Worm (Caenorhabditis elegans): Measurements from ENCODE around the gene jmjd-5.

DNA sequence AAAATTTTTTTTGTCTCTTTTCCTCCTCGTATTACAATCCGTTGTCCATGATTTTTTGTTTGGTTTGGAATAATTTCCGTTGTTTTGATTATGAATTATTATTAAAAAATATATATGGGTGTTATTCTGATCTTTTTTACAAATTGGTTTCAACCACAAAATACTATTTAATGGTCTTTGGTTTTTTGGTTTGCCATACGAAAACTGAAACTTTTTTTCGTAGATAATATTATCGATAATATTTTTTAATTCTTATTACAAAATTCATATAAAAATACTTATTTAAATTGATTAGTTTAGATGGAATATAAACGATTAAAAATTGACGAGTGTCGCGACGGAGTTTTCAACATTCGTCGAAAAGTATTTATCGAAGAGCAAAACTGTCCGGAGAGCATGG lies at the start of gene jmjd-5:
- TF ChIP-seq madf-9 (GFP tag; conservative IDR thresholded peaks at IDR 0.05): no peak
- TF ChIP-seq ZK546.5 (tag; optimal IDR thresholded peaks at IDR 0.05): no peak
- no peak for TF ChIP-seq snpc-1.2 (GFP tag; IDR thresholded peaks at IDR 0.05)
- TF ChIP-seq dpl-1 (GFP tag; optimal IDR thresholded peaks at IDR 0.05): no peak
- no peak for TF ChIP-seq aha-1 (tag)
- TF ChIP-seq madf-5 (GFP tag; IDR thresholded peaks at IDR 0.05): no peak
- TF ChIP-seq ama-1 (optimal IDR thresholded peaks at IDR 0.05): no peak
- TF ChIP-seq rbr-2 (tag; optimal IDR thresholded peaks at IDR 0.05): no peak
- no peak for TF ChIP-seq egl-27 (tag; optimal IDR thresholded peaks at IDR 0.05)
